Fruit fly (Drosophila melanogaster): Measurements from ENCODE around the gene Or69a.

The Or69a gene

DNA sequence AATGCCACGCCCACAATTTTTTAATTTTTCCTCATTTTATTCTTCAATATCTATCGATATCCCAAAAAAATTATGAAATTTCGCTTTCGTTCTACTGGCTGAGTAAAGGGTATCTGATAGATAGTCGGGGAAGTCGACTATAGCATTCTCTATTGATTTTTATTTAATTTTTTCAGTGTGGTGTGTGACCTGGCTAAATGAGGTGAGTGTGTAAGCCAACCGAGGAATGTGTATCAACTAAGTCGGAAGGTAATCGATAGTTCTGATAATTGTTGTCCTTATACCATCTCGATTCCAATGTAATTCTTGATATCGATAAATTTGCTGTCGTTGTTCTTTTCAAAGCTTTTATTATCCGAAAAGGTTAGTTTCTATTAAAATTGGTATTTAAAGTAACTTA is 39.0 kb upstream of the Or69a start, which contains the start of gene CG11263:
CG11263 (plus strand) TSS at position 328 of the 400 bp plus-strand sequence.
- TF ChIP-seq foxo (GFP tag; optimal IDR thresholded peaks at IDR 0.05): peak in 1 of 2 experiments; percentile 40
- no peak for TF ChIP-seq CG32264 (GFP tag; optimal IDR thresholded peaks at IDR 0.05)
- no peak for TF ChIP-seq usp (GFP tag; optimal IDR thresholded peaks at IDR 0.05)
- TF ChIP-seq Hnf4 (GFP tag; optimal IDR thresholded peaks at IDR 0.05): peak; percentile 60
- no peak for TF ChIP-seq CrebA (GFP tag; optimal IDR thresholded peaks at IDR 0.05; ENCODE audit: borderline replicate concordance)
- TF ChIP-seq Dfd (GFP tag; optimal IDR thresholded peaks at IDR 0.05): no peak
- TF ChIP-seq sage (GFP tag; optimal IDR thresholded peaks at IDR 0.05): no peak
- TF ChIP-seq GATAd (GFP tag; optimal IDR thresholded peaks at IDR 0.05): no peak
- no peak for TF ChIP-seq woc (GFP tag; optimal IDR thresholded peaks at IDR 0.05)
- peak; percentile 6 for TF ChIP-seq Hr83 (GFP tag; optimal IDR thresholded peaks at IDR 0.05; ENCODE audit: poor library complexity, severe bottlenecking)
- TF ChIP-seq tai (GFP tag; optimal IDR thresholded peaks at IDR 0.05): peak; percentile 47
- peak; percentile 20 for TF ChIP-seq ey (GFP tag; optimal IDR thresholded peaks at IDR 0.05)
- peak; percentile 38 for TF ChIP-seq Myc (optimal IDR thresholded peaks at IDR 0.05)
- TF ChIP-seq brk (GFP tag; optimal IDR thresholded peaks at IDR 0.05): peak; percentile 20
- TF ChIP-seq sv (GFP tag; optimal IDR thresholded peaks at IDR 0.05): no peak
- TF ChIP-seq Abd-B (GFP tag; optimal IDR thresholded peaks at IDR 0.05): no peak
- no peak for TF ChIP-seq Jra (GFP tag; optimal IDR thresholded peaks at IDR 0.05)
- TF ChIP-seq fru (GFP tag; optimal IDR thresholded peaks at IDR 0.05): peak; percentile 35
- no peak for TF ChIP-seq dsf (GFP tag; optimal IDR thresholded peaks at IDR 0.05; ENCODE audit: borderline replicate concordance)

DNA sequence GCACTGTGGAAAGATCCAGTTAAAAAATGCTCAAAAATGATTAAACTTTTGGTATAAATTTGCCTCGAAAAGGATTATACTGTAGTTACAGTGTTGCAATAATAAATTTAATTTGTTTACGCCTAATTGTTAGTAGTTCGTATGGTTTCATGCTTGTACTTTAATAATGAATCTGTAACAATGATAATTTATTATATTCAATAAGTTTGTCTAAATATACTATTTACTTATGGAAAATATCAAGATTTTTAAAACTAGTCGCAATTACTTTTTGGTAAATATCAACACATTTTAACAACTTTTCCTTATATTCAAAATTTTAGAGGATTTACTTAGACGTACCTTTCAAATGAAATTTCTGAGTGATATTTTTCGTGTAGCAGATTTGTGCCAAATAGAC is 27.3 kb upstream of the Or69a start, which contains the start of gene CG11262:
CG11262 (plus strand) TSS at position 301 of the 400 bp plus-strand sequence.
- TF ChIP-seq Abd-B (GFP tag; optimal IDR thresholded peaks at IDR 0.05) (no peak), ey (GFP tag; optimal IDR thresholded peaks at IDR 0.05) (no peak), OdsH (GFP tag; optimal IDR thresholded peaks at IDR 0.05) (no peak), Hr78 (GFP tag; optimal IDR thresholded peaks at IDR 0.05) (no peak), HLH106 (tag; optimal IDR thresholded peaks at IDR 0.05) (no peak), Jra (GFP tag; optimal IDR thresholded peaks at IDR 0.05) (no peak)

DNA sequence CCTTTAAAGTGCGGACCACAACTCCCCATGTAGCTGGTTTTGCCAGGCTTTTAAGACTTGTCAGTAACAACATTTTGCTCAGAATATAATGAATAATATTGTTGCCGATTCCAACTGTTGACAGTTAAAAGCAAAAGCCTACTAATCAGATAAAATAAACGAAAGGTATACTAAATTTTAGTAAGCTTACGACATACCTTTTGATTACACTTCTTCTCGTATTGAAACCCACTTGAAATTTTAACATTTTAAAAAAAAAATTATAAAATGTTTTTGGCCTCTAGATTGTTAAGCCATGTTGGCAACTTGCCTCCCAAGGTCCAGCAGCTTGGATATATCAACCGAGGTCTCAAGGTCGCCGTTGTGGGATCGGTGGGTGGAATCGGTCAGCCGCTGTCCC is 4.7 kb upstream of the Or69a start, which contains the start of the genes CG10748 and CG10749:
CG10748 (minus strand) TSS at position 101 of the 400 bp plus-strand sequence.
CG10749 (plus strand) TSS at position 216 of the 400 bp plus-strand sequence.
- no peak for TF ChIP-seq CG9705 (GFP tag; optimal IDR thresholded peaks at IDR 0.05)
- no peak for TF ChIP-seq CG32264 (GFP tag; optimal IDR thresholded peaks at IDR 0.05)
- no peak for TF ChIP-seq Hr78 (GFP tag; optimal IDR thresholded peaks at IDR 0.05)
- no peak for TF ChIP-seq Dif (GFP tag; optimal IDR thresholded peaks at IDR 0.05; ENCODE audit: partially characterized antibody)

- TF ChIP-seq rgr (GFP tag; optimal IDR thresholded peaks at IDR 0.05) (no peak), Sp1 (GFP tag; optimal IDR thresholded peaks at IDR 0.05) (no peak), Vsx2 (GFP tag; optimal IDR thresholded peaks at IDR 0.05; ENCODE audit: partially characterized antibody) (no peak), OdsH (GFP tag; optimal IDR thresholded peaks at IDR 0.05) (no peak), woc (GFP tag; optimal IDR thresholded peaks at IDR 0.05) (no peak), N (GFP tag; optimal IDR thresholded peaks at IDR 0.05) (no peak), CG9705 (GFP tag; optimal IDR thresholded peaks at IDR 0.05) (no peak), foxo (GFP tag; optimal IDR thresholded peaks at IDR 0.05) (no peak), Hnf4 (GFP tag; optimal IDR thresholded peaks at IDR 0.05) (no peak), Abd-B (GFP tag; optimal IDR thresholded peaks at IDR 0.05) (no peak), Hr78 (GFP tag; optimal IDR thresholded peaks at IDR 0.05) (no peak), GATAd (GFP tag; optimal IDR thresholded peaks at IDR 0.05) (no peak), Hr83 (GFP tag; optimal IDR thresholded peaks at IDR 0.05; ENCODE audit: poor library complexity, severe bottlenecking) (no peak), sv (GFP tag; optimal IDR thresholded peaks at IDR 0.05) (no peak), Myc (optimal IDR thresholded peaks at IDR 0.05) (no peak), br (GFP tag; optimal IDR thresholded peaks at IDR 0.05) (no peak), tai (GFP tag; optimal IDR thresholded peaks at IDR 0.05) (no peak), Dfd (GFP tag; optimal IDR thresholded peaks at IDR 0.05) (no peak), Rel (GFP tag; optimal IDR thresholded peaks at IDR 0.05) (no peak), Rel (tag; optimal IDR thresholded peaks at IDR 0.05) (no peak), lola (GFP tag; optimal IDR thresholded peaks at IDR 0.05) (no peak)
Observed at dm6 chr3L:12954547-12954946, 13.0 kb downstream of the Or69a start, which contains the start of gene CG10752. TSS of gene CG10752 (minus strand) at chr3L:12954647.

- TF ChIP-seq CG32264 (GFP tag; optimal IDR thresholded peaks at IDR 0.05): no peak
Observed at dm6 chr3L:12949386-12949785, 18.1 kb downstream of the Or69a start.

All from whole organism, wandering third instar larva.